Worm (Caenorhabditis elegans) whole organism, early embryonic: ENCODE data around the gene R03H10.6.

Experiments
- B0310.2 ChIP-seq: sonication (generic microtip); optimal IDR thresholded peaks from 2 replicates; lab custom pipeline; 2016; ENCODE audit warnings: mild to moderate bottlenecking, missing genetic modification characterization, missing compliant biosample characterization
- aly-1 ChIP-seq: sonication (generic microtip); optimal IDR thresholded peaks from 2 replicates; lab custom pipeline; 2016; ENCODE audit warnings: missing genetic modification characterization, missing compliant biosample characterization
- ama-1 ChIP-seq: fragments of 150-350 bp; optimal IDR thresholded peaks from 2 replicates; lab custom pipeline; 2014
- ceh-36 ChIP-seq: sonication (generic microtip); optimal IDR thresholded peaks from 2 replicates; lab custom pipeline; 2016; ENCODE audit warnings: missing genetic modification characterization, inconsistent platforms, missing compliant biosample characterization
- ets-7 ChIP-seq: sonication (generic microtip); optimal IDR thresholded peaks from 2 replicates; lab custom pipeline; 2016; ENCODE audit warnings: missing genotype, missing genetic modification characterization, missing compliant biosample characterization
- flt-1 ChIP-seq: fragments of 200-800 bp; sonication (Bioruptor generic); IDR thresholded peaks from 2 replicates; pipeline ENCODE4 v1.3.6; 2022; ENCODE audit warnings: missing genetic modification characterization, missing compliant biosample characterization
- hmg-4 ChIP-seq: fragments of 200-800 bp; sonication (Bioruptor generic); optimal IDR thresholded peaks from 2 replicates; lab custom pipeline; 2018; ENCODE audit warnings: mild to moderate bottlenecking, missing genetic modification characterization, missing compliant biosample characterization
- hnd-1 ChIP-seq: sonication (generic microtip); optimal IDR thresholded peaks from 2 replicates; lab custom pipeline; 2016; ENCODE audit warnings: missing genetic modification characterization, missing compliant biosample characterization
- pes-1 ChIP-seq: fragments of 200-800 bp; sonication (Bioruptor generic); IDR thresholded peaks from 2 replicates; pipeline ENCODE4 v1.3.6; 2022; ENCODE audit warnings: missing genetic modification reagents, missing genetic modification characterization, missing compliant biosample characterization
- tbx-11 ChIP-seq: fragments of 200-800 bp; sonication (Bioruptor generic); IDR thresholded peaks from 2 replicates; pipeline ENCODE4 v1.3.6; 2022; ENCODE audit warnings: missing genetic modification characterization, missing compliant biosample characterization
- tra-4 ChIP-seq: sonication (generic microtip); optimal IDR thresholded peaks from 2 replicates; lab custom pipeline; 2017; ENCODE audit warnings: missing genetic modification characterization, missing compliant biosample characterization

ce11 chrII:4125239-4125638 lies 48.1 kb downstream of the R03H10.6 start:
- TF ChIP-seq ets-7 (no peak), hmg-4 (no peak), ama-1 (lab: Kevin White, UChicago) (no peak), ceh-36 (tag; lab: Kevin White, UChicago) (no peak), hnd-1 (tag; lab: Kevin White, UChicago) (no peak), pes-1 (no peak), flt-1 (GFP tag; lab: Robert Waterston, UW) (no peak), B0310.2 (tag; lab: Kevin White, UChicago) (no peak), tbx-11 (GFP tag; lab: Robert Waterston, UW) (no peak), aly-1 (tag; lab: Kevin White, UChicago) (no peak), tra-4 (no peak)
